Fruit fly (Drosophila melanogaster) whole organism, adult: ENCODE data around the gene lbe.

ENCODE experiments used
- CG14711 ChIP-seq: fragments of 200-800 bp; sonication (Bioruptor generic); optimal IDR thresholded peaks from 2 replicates; lab custom pipeline; 2018; ENCODE audit warnings: missing biosample characterization, mild to moderate bottlenecking, missing genetic modification characterization, moderate library complexity
- tj ChIP-seq: fragments of 200-800 bp; sonication (Bioruptor generic); optimal IDR thresholded peaks from 3 replicates; lab custom pipeline; 2017; ENCODE audit warnings: missing biosample characterization, mild to moderate bottlenecking, missing genetic modification characterization, moderate library complexity

dm6 chr3R:21419932-21420331 is 26.4 kb downstream of the lbe start:
- TF ChIP-seq tj (no peak), CG14711 (tag; lab: Kevin White, UChicago) (no peak)
